Fruit fly (Drosophila melanogaster) whole organism, embryonic: ENCODE results near the gene papi.

ENCODE experiments used
- Abd-B ChIP-seq: fragments of 200-800 bp; sonication (Bioruptor generic); optimal IDR thresholded peaks from 2 replicates; lab custom pipeline; 2018; ENCODE audit warnings: missing biosample characterization, mild to moderate bottlenecking, missing genetic modification characterization, moderate library complexity
- Asciz ChIP-seq: fragments of 200-800 bp; sonication (Bioruptor generic); optimal IDR thresholded peaks from 2 replicates; lab custom pipeline; 2017; ENCODE audit warnings: missing biosample characterization, mild to moderate bottlenecking, missing genetic modification characterization, missing genetic modification reagents
- Atf-2 ChIP-seq: fragments of 200-800 bp; sonication (Bioruptor generic); optimal IDR thresholded peaks from 2 replicates; lab custom pipeline; 2016; ENCODE audit warnings: missing biosample characterization, missing genetic modification characterization
- BEAF-32 ChIP-seq: fragments of 200-800 bp; sonication (Bioruptor generic); optimal IDR thresholded peaks from 3 replicates; lab custom pipeline; 2017; ENCODE audit warnings: missing biosample characterization, missing genetic modification characterization, mild to moderate bottlenecking, moderate library complexity, missing genetic modification reagents
- CG11696 ChIP-seq: fragments of 200-800 bp; sonication (Bioruptor generic); IDR thresholded peaks from 2 replicates; pipeline ENCODE4 v1.3.6; 2022; ENCODE audit warnings: missing biosample characterization, missing genetic modification characterization
- CG14441 ChIP-seq: fragments of 200-800 bp; sonication (Bioruptor generic); IDR thresholded peaks from 2 replicates; pipeline ENCODE4 v1.3.6; 2022; ENCODE audit warnings: missing biosample characterization, missing genetic modification characterization
- CG16779 ChIP-seq: fragments of 200-800 bp; sonication (Bioruptor generic); IDR thresholded peaks from 2 replicates; pipeline ENCODE4 v1.3.6; 2022; ENCODE audit warnings: missing biosample characterization, missing genetic modification characterization
- CG17361 ChIP-seq: fragments of 200-800 bp; sonication (Bioruptor generic); IDR thresholded peaks from 3 replicates; pipeline ENCODE4 v1.3.6; 2022; ENCODE audit warnings: missing biosample characterization, missing genetic modification characterization
- CG18599 ChIP-seq: fragments of 200-800 bp; sonication (Bioruptor generic); optimal IDR thresholded peaks from 3 replicates; lab custom pipeline; 2017; ENCODE audit warnings: missing biosample characterization, missing genetic modification characterization, mild to moderate bottlenecking, moderate library complexity, missing genetic modification reagents
- CG2199 ChIP-seq: fragments of 200-800 bp; sonication (Bioruptor generic); IDR thresholded peaks from 3 replicates; pipeline ENCODE4 v1.3.6; 2022; ENCODE audit warnings: missing biosample characterization, missing genetic modification characterization
- CG31365 ChIP-seq: fragments of 200-800 bp; sonication (Bioruptor generic); optimal IDR thresholded peaks from 2 replicates; lab custom pipeline; 2018; ENCODE audit warnings: missing biosample characterization, mild to moderate bottlenecking, missing genetic modification characterization
- CG32772 ChIP-seq: fragments of 200-800 bp; sonication (Bioruptor generic); IDR thresholded peaks from 2 replicates; pipeline ENCODE4 v1.3.6; 2022; ENCODE audit warnings: missing biosample characterization, missing genetic modification characterization
- CG34224 ChIP-seq: fragments of 200-800 bp; sonication (Bioruptor generic); IDR thresholded peaks from 3 replicates; pipeline ENCODE4 v1.3.6; 2022; ENCODE audit warnings: missing biosample characterization, missing genetic modification characterization; ENCODE audit not compliant: partially characterized antibody
- CG4730 ChIP-seq: fragments of 200-800 bp; sonication (Bioruptor generic); IDR thresholded peaks from 2 replicates; pipeline ENCODE4 v1.3.6; 2022; ENCODE audit warnings: missing biosample characterization, missing genetic modification characterization
- CG5953 ChIP-seq: fragments of 200-800 bp; sonication (Bioruptor generic); IDR thresholded peaks from 2 replicates; pipeline ENCODE4 v1.3.6; 2022; ENCODE audit warnings: missing biosample characterization, missing genetic modification characterization
- CG7963 ChIP-seq: fragments of 200-800 bp; sonication (Bioruptor generic); IDR thresholded peaks from 3 replicates; pipeline ENCODE4 v1.3.6; 2022; ENCODE audit warnings: missing biosample characterization, missing genetic modification characterization; ENCODE audit not compliant: partially characterized antibody
- CG8290 ChIP-seq, 3 experiments: fragments of 200-800 bp; sonication (Bioruptor generic); optimal IDR thresholded peaks; 2 replicates each; lab custom pipeline; 2016 to 2019; ENCODE audit warnings: missing biosample characterization in 3 of 3, missing genetic modification characterization in 3 of 3, mild to moderate bottlenecking in 2 of 3, moderate library complexity in 1 of 3
- Camta ChIP-seq: fragments of 200-800 bp; sonication (Bioruptor generic); optimal IDR thresholded peaks from 2 replicates; lab custom pipeline; 2016; ENCODE audit warnings: missing biosample characterization, missing genetic modification characterization
- Chrac-16 ChIP-seq: fragments of 200-800 bp; sonication (Bioruptor generic); optimal IDR thresholded peaks from 3 replicates; lab custom pipeline; 2016; ENCODE audit warnings: missing biosample characterization, missing genetic modification characterization
- D ChIP-seq, 2 experiments: fragments of 200-800 bp in 1 of 2; fragments of >200 bp in 1 of 2; sonication (Bioruptor generic) in 1 of 2; optimal IDR thresholded peaks; 2 replicates in 1 of 2; 3 replicates in 1 of 2; lab custom pipeline; 2017; ENCODE audit warnings: mild to moderate bottlenecking in 1 of 2, missing biosample characterization in 1 of 2, missing genetic modification characterization in 1 of 2, missing genetic modification reagents in 1 of 2
- Deaf1 ChIP-seq: fragments of 200-800 bp; optimal IDR thresholded peaks from 3 replicates; lab custom pipeline; 2019; ENCODE audit warnings: missing biosample characterization, mild to moderate bottlenecking, missing genetic modification characterization, moderate library complexity
- Dip2 ChIP-seq: fragments of 200-800 bp; sonication (Bioruptor generic); IDR thresholded peaks from 2 replicates; pipeline ENCODE4 v1.3.6; 2022; ENCODE audit warnings: missing biosample characterization, missing genetic modification characterization
- Ets97D ChIP-seq: fragments of 200-800 bp; sonication (Bioruptor generic); optimal IDR thresholded peaks from 3 replicates; lab custom pipeline; 2016; ENCODE audit warnings: missing biosample characterization, missing genetic modification characterization
- Gug ChIP-seq: fragments of 200-800 bp; sonication (Bioruptor generic); IDR thresholded peaks from 4 replicates; pipeline ENCODE4 v1.3.6; 2022; ENCODE audit warnings: missing biosample characterization, missing genetic modification characterization
- Hsf ChIP-seq: fragments of 200-800 bp; sonication (Bioruptor generic); optimal IDR thresholded peaks from 3 replicates; lab custom pipeline; 2016; ENCODE audit warnings: missing biosample characterization, missing genetic modification characterization
- Scr ChIP-seq: fragments of 200-800 bp; sonication (Bioruptor generic); IDR thresholded peaks from 2 replicates; pipeline ENCODE4 v1.3.6; 2022; ENCODE audit warnings: missing biosample characterization, missing genetic modification characterization; ENCODE audit not compliant: partially characterized antibody
- amos ChIP-seq: fragments of 200-800 bp; sonication (Bioruptor generic); IDR thresholded peaks from 2 replicates; pipeline ENCODE4 v1.3.6; 2022; ENCODE audit warnings: missing biosample characterization, missing genetic modification characterization; ENCODE audit not compliant: partially characterized antibody
- ap ChIP-seq: fragments of 200-800 bp; sonication (Bioruptor generic); IDR thresholded peaks from 2 replicates; pipeline ENCODE4 v1.3.6; 2022; ENCODE audit warnings: missing biosample characterization, missing genetic modification characterization
- br ChIP-seq: fragments of >200 bp; optimal IDR thresholded peaks from 2 replicates; lab custom pipeline; 2017
- chinmo ChIP-seq: fragments of 200-800 bp; sonication (Bioruptor generic); IDR thresholded peaks from 4 replicates; pipeline ENCODE4 v1.3.6; 2022; ENCODE audit warnings: missing biosample characterization, missing genetic modification characterization; ENCODE audit not compliant: partially characterized antibody
- ci ChIP-seq: fragments of 200-800 bp; sonication (Bioruptor generic); IDR thresholded peaks from 3 replicates; pipeline ENCODE4 v1.3.6; 2022; ENCODE audit warnings: missing biosample characterization, missing genetic modification characterization
- crol ChIP-seq: fragments of 200-800 bp; sonication (Bioruptor generic); IDR thresholded peaks from 2 replicates; pipeline ENCODE4 v1.3.6; 2022; ENCODE audit warnings: missing biosample characterization, missing genetic modification characterization
- dan ChIP-seq: fragments of 200-800 bp; sonication (Bioruptor generic); IDR thresholded peaks from 2 replicates; pipeline ENCODE4 v1.3.6; 2022; ENCODE audit warnings: missing biosample characterization, missing genetic modification characterization
- dmrt11E ChIP-seq: fragments of 200-800 bp; sonication (Bioruptor generic); optimal IDR thresholded peaks from 3 replicates; lab custom pipeline; 2018; ENCODE audit warnings: missing biosample characterization, mild to moderate bottlenecking, missing genetic modification characterization, moderate library complexity
- dpn ChIP-seq, 2 experiments: fragments of 200-800 bp; sonication (Bioruptor generic); optimal IDR thresholded peaks; 3 replicates each; lab custom pipeline; 2016; ENCODE audit warnings: missing biosample characterization in 2 of 2, missing genetic modification characterization in 2 of 2
- dysf ChIP-seq: fragments of 200-800 bp; sonication (Bioruptor generic); IDR thresholded peaks from 3 replicates; pipeline ENCODE4 v1.3.6; 2022; ENCODE audit warnings: missing biosample characterization, missing genetic modification characterization
- eve ChIP-seq, 2 experiments: fragments of >200 bp; optimal IDR thresholded peaks; 2 replicates each; lab custom pipeline; 2017; ENCODE audit warnings: missing biosample characterization in 2 of 2, missing genetic modification characterization in 2 of 2
- fu2 ChIP-seq: fragments of 200-800 bp; sonication (Bioruptor generic); optimal IDR thresholded peaks from 2 replicates; lab custom pipeline; 2016; ENCODE audit warnings: missing biosample characterization, missing genetic modification characterization
- her ChIP-seq: fragments of 200-800 bp; sonication (Bioruptor generic); optimal IDR thresholded peaks from 2 replicates; lab custom pipeline; 2016; ENCODE audit warnings: missing biosample characterization, missing genetic modification characterization
- jing ChIP-seq: fragments of 200-800 bp; sonication (Bioruptor generic); optimal IDR thresholded peaks from 2 replicates; lab custom pipeline; 2018; ENCODE audit warnings: missing biosample characterization, mild to moderate bottlenecking, missing genetic modification characterization
- klu ChIP-seq: fragments of 200-800 bp; sonication (Bioruptor generic); IDR thresholded peaks from 2 replicates; pipeline ENCODE4 v1.3.6; 2022; ENCODE audit warnings: missing biosample characterization, missing genetic modification characterization
- nau ChIP-seq: fragments of 200-800 bp; sonication (Bioruptor generic); optimal IDR thresholded peaks from 3 replicates; lab custom pipeline; 2017; ENCODE audit warnings: missing biosample characterization, mild to moderate bottlenecking, missing genetic modification characterization, missing genetic modification reagents
- nerfin-2 ChIP-seq: fragments of 200-800 bp; sonication (Bioruptor generic); IDR thresholded peaks from 2 replicates; pipeline ENCODE4 v1.3.6; 2022; ENCODE audit warnings: missing biosample characterization, missing genetic modification characterization; ENCODE audit not compliant: partially characterized antibody
- peb ChIP-seq: fragments of 200-800 bp; sonication (Bioruptor generic); IDR thresholded peaks from 2 replicates; pipeline ENCODE4 v1.3.6; 2022; ENCODE audit warnings: missing biosample characterization, missing genetic modification characterization
- salm ChIP-seq: fragments of 200-800 bp; sonication (Bioruptor generic); optimal IDR thresholded peaks from 2 replicates; lab custom pipeline; 2018; ENCODE audit warnings: missing biosample characterization, mild to moderate bottlenecking, missing genetic modification characterization
- sc ChIP-seq, 3 experiments: fragments of >200 bp in 2 of 3; fragments of 200-800 bp in 1 of 3; sonication (Bioruptor generic) in 1 of 3; optimal IDR thresholded peaks; 2 replicates in 2 of 3; 3 replicates in 1 of 3; lab custom pipeline; 2017; ENCODE audit warnings: mild to moderate bottlenecking in 1 of 3, missing biosample characterization in 1 of 3, missing genetic modification characterization in 1 of 3, missing genetic modification reagents in 1 of 3
- sisA ChIP-seq: fragments of 200-800 bp; sonication (Bioruptor generic); IDR thresholded peaks from 2 replicates; pipeline ENCODE4 v1.3.6; 2022; ENCODE audit warnings: missing biosample characterization, missing genetic modification characterization
- sna ChIP-seq: fragments of 200-800 bp; sonication (Bioruptor generic); IDR thresholded peaks from 2 replicates; pipeline ENCODE4 v1.3.6; 2022; ENCODE audit warnings: missing biosample characterization, missing genetic modification characterization; ENCODE audit not compliant: partially characterized antibody
- unpg ChIP-seq: fragments of 200-800 bp; sonication (Bioruptor generic); optimal IDR thresholded peaks from 3 replicates; lab custom pipeline; 2018; ENCODE audit warnings: missing biosample characterization, mild to moderate bottlenecking, missing genetic modification characterization, moderate library complexity
- wdn ChIP-seq: fragments of 200-800 bp; sonication (Bioruptor generic); IDR thresholded peaks from 2 replicates; pipeline ENCODE4 v1.3.6; 2022; ENCODE audit warnings: missing biosample characterization, missing genetic modification characterization
- yki ChIP-seq: fragments of >200 bp; optimal IDR thresholded peaks from 3 replicates; lab custom pipeline; 2018

Gene papi

dm6 chr2L:2192123-2192601, 28.4 kb upstream of the papi start, which contains the start of gene CG10874 (continued):
- no peak for TF ChIP-seq nau
- no peak for TF ChIP-seq CG17361 (GFP tag; lab: Robert Waterston, UW)
- TF ChIP-seq wdn (GFP tag; lab: Robert Waterston, UW) = no peak
- TF ChIP-seq Deaf1 (tag; lab: Kevin White, UChicago) = no peak
- no peak for TF ChIP-seq chinmo (GFP tag; lab: Robert Waterston, UW)
- TF ChIP-seq CG11696 (GFP tag; lab: Robert Waterston, UW) = no peak
- TF ChIP-seq BEAF-32 (GFP tag; lab: Kevin White, UChicago) = peak; percentile 67
- TF ChIP-seq CG14441 (GFP tag; lab: Robert Waterston, UW) = no peak
- no peak for TF ChIP-seq yki (lab: Kevin White, UChicago)
- TF ChIP-seq dysf (GFP tag; lab: Robert Waterston, UW) = no peak
- peak; percentile 78 for TF ChIP-seq Ets97D
- no peak for TF ChIP-seq salm (tag; lab: Kevin White, UChicago)
- no peak for TF ChIP-seq CG2199 (GFP tag; lab: Robert Waterston, UW)
- TF ChIP-seq ap (GFP tag; lab: Robert Waterston, UW) = no peak
- TF ChIP-seq fu2 = no peak
- no peak for TF ChIP-seq dpn (GFP tag; optimal IDR thresholded peaks at IDR 0.05; lab: Kevin White, UChicago)
- no peak for TF ChIP-seq CG32772 (GFP tag; lab: Robert Waterston, UW)
- no peak for TF ChIP-seq eve (GFP tag; optimal IDR thresholded peaks at IDR 0.05; lab: Kevin White, UChicago)
- no peak for TF ChIP-seq CG7963 (GFP tag; lab: Robert Waterston, UW)
- no peak for TF ChIP-seq sc (optimal IDR thresholded peaks at IDR 0.05; lab: Kevin White, UChicago)
- no peak for TF ChIP-seq sc (GFP tag; optimal IDR thresholded peaks at IDR 0.05; lab: Kevin White, UChicago)
- no peak for TF ChIP-seq Dip2 (GFP tag; lab: Robert Waterston, UW)
- no peak for TF ChIP-seq D (optimal IDR thresholded peaks at IDR 0.05; lab: Kevin White, UChicago)
- TF ChIP-seq D (GFP tag; optimal IDR thresholded peaks at IDR 0.05; lab: Kevin White, UChicago) = no peak
- no peak for TF ChIP-seq ci
- no peak for TF ChIP-seq jing
- TF ChIP-seq Atf-2 (GFP tag; lab: Kevin White, UChicago) = no peak
- no peak for TF ChIP-seq Hsf (GFP tag; lab: Kevin White, UChicago)
- TF ChIP-seq Chrac-16 (GFP tag; lab: Kevin White, UChicago) = no peak
- peak; percentile 100 for TF ChIP-seq her (GFP tag; lab: Kevin White, UChicago)
- no peak for TF ChIP-seq sna (GFP tag; lab: Robert Waterston, UW)
- no peak for TF ChIP-seq CG4730
- TF ChIP-seq klu = no peak
- TF ChIP-seq unpg (GFP tag; lab: Kevin White, UChicago) = no peak
- TF ChIP-seq br (lab: Kevin White, UChicago) = no peak
- TF ChIP-seq Gug (GFP tag; lab: Robert Waterston, UW) = no peak
- peak; percentile 58 for TF ChIP-seq Abd-B (GFP tag; lab: Kevin White, UChicago)
- TF ChIP-seq dan (GFP tag; lab: Robert Waterston, UW) = no peak
- no peak for TF ChIP-seq CG16779
- no peak for TF ChIP-seq dmrt11E
- TF ChIP-seq CG18599 (GFP tag; lab: Kevin White, UChicago) = no peak
- no peak for TF ChIP-seq peb (GFP tag; lab: Robert Waterston, UW)
- TF ChIP-seq CG5953 = no peak
- TF ChIP-seq Scr (GFP tag; lab: Robert Waterston, UW) = no peak
- no peak for TF ChIP-seq amos (GFP tag; lab: Robert Waterston, UW)
- TF ChIP-seq crol (GFP tag; lab: Robert Waterston, UW) = no peak
- TF ChIP-seq CG31365 (tag; lab: Kevin White, UChicago) = no peak
- TF ChIP-seq CG8290 (GFP tag; optimal IDR thresholded peaks at IDR 0.05; lab: Kevin White, UChicago) = peak; percentile 23
- TF ChIP-seq CG8290 (tag; optimal IDR thresholded peaks at IDR 0.05; lab: Kevin White, UChicago) = peak in 1 of 2 experiments; percentile 62
- TF ChIP-seq nerfin-2 = no peak
- no peak for TF ChIP-seq sisA
- TF ChIP-seq Asciz (GFP tag; lab: Kevin White, UChicago) = no peak
- no peak for TF ChIP-seq CG34224
- TF ChIP-seq Camta (GFP tag; lab: Kevin White, UChicago) = no peak
